Worm (Caenorhabditis elegans): Measurements from ENCODE around the gene F25E5.9.

ce11 chrV:7455008-7455407 is 17.3 kb upstream of the F25E5.9 start, which contains the start of gene F25E5.2:
- TF ChIP-seq nhr-237 (tag; optimal IDR thresholded peaks at IDR 0.05) (no peak), ama-1 (optimal IDR thresholded peaks at IDR 0.05) (no peak), tlp-1 (tag; optimal IDR thresholded peaks at IDR 0.05) (no peak), ztf-4 (tag; optimal IDR thresholded peaks at IDR 0.05) (no peak), zag-1 (tag; optimal IDR thresholded peaks at IDR 0.05) (no peak), unc-130 (tag; optimal IDR thresholded peaks at IDR 0.05) (no peak), irx-1 (tag; optimal IDR thresholded peaks at IDR 0.05) (no peak), ceh-90 (tag; optimal IDR thresholded peaks at IDR 0.05) (no peak), pqm-1 (tag; optimal IDR thresholded peaks at IDR 0.05) (no peak), snu-23 (GFP tag; optimal IDR thresholded peaks at IDR 0.05) (no peak)
